Worm (Caenorhabditis elegans) whole organism, young adult: ENCODE data around the gene idpp-15.

ENCODE experiments used
- F39B2.1 ChIP-seq: fragments of 200-800 bp; sonication (Bioruptor generic); IDR thresholded peaks from 2 replicates; pipeline ENCODE4 v1.3.6; 2022; ENCODE audit warnings: missing genetic modification reagents, missing genetic modification characterization, missing compliant biosample characterization
- Y53F4B.3 ChIP-seq: fragments of 200-800 bp; sonication (Bioruptor generic); IDR thresholded peaks from 2 replicates; pipeline ENCODE4 v1.3.6; 2022; ENCODE audit warnings: missing genetic modification reagents, missing genetic modification characterization, missing compliant biosample characterization
- tlf-1 ChIP-seq: fragments of 200-800 bp; sonication (Bioruptor generic); optimal IDR thresholded peaks from 2 replicates; lab custom pipeline; 2018; ENCODE audit warnings: mild to moderate bottlenecking, missing genetic modification characterization, missing compliant biosample characterization
- unc-62 ChIP-seq: fragments of 150-350 bp; optimal IDR thresholded peaks from 2 replicates; lab custom pipeline; 2014; ENCODE audit warnings: missing biosample characterization, missing genetic modification reagents, missing genetic modification characterization
- ztf-18 ChIP-seq: sonication (generic microtip); optimal IDR thresholded peaks from 2 replicates; lab custom pipeline; 2016; ENCODE audit warnings: missing genotype, mild to moderate bottlenecking, missing genetic modification characterization, missing compliant biosample characterization

DNA sequence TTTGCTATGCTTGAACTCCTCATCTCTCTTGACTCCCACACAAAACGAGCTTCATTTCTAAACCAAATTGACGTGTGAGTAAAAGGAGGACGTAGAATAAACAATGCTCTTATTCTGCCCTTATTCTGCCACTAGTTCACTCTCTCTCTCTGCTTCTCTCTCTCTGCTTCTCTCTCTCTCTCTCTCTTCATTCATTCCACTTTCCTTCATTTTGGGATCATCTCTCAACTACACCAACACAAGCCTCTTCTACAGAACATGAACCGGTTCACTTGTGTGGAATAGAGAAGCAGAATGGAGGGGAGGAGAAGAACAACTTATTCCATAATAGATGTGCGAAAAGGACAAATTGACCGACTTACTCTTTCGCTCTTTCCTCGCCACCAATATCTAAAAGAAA lies 21.5 kb upstream of the idpp-15 start:
- TF ChIP-seq unc-62 (GFP tag; lab: Kevin White, UChicago) (no peak), tlf-1 (GFP tag; lab: Kevin White, UChicago) (no peak), F39B2.1 (GFP tag; lab: Robert Waterston, UW) (no peak), Y53F4B.3 (no peak), ztf-18 (tag; lab: Kevin White, UChicago) (no peak)
